Worm (Caenorhabditis elegans): ENCODE data around the gene ZK353.3.

DNA sequence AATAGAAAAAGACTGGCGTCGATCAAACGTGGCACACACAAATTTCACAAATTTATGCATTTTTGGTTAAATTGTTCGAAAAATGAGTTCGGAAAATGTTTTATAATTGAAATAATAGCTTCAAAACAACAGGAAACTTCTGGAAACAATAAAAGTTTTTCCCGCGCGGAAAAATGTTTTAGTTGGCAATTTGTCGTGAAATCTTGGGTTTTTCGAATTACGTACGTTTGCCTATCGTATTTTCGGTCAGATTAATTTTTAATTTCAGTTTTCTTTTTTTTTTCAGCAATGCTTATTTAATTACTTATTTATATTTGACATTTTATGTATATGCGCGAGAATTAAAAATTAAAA is 40.3 kb upstream of the ZK353.3 start:
- TF ChIP-seq pqm-1 (tag; optimal IDR thresholded peaks at IDR 0.05) (no peak), hlh-8 (tag; optimal IDR thresholded peaks at IDR 0.05) (no peak), nfya-1 (tag; optimal IDR thresholded peaks at IDR 0.05) (no peak), sox-2 (GFP tag; IDR thresholded peaks at IDR 0.05) (no peak), pag-3 (tag; optimal IDR thresholded peaks at IDR 0.05; ENCODE audit: borderline replicate concordance) (no peak), mec-3 (tag; optimal IDR thresholded peaks at IDR 0.05; ENCODE audit: borderline replicate concordance) (no peak), ceh-34 (tag; optimal IDR thresholded peaks at IDR 0.05) (no peak), unc-55 (GFP tag; optimal IDR thresholded peaks at IDR 0.05) (no peak), ztf-16 (tag; optimal IDR thresholded peaks at IDR 0.05) (no peak), unc-86 (tag; optimal IDR thresholded peaks at IDR 0.05) (no peak), ceh-18 (tag; optimal IDR thresholded peaks at IDR 0.05) (no peak), nhr-11 (tag; optimal IDR thresholded peaks at IDR 0.05) (no peak)

All from whole organism, late embryonic.